Fruit fly (Drosophila melanogaster): Measurements from ENCODE around the gene Adi1.

The Adi1 gene

DNA sequence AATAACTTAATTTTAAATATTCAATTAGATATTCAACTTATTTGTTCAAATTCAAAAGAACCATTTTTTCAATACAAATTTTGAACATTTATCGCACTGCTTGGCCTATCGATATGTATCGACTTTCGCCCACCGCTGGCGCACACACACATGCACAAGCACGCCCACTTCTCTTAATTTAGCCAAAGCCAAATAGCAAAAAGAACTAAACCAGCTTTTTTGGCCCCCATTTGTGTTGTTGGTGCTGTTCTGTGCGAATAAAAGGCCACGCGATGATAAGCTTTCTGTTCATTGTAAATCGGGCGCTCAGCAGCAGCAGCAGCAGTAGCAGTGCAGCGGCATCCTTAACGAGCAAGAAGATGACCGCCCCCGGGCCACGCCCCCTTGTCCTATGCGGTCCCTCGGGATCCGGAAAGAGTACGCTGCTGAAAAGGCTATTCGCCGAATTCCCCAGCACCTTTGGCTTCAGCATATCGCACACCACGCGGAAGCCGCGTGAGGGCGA, 27.8 kb downstream of the Adi1 start, which contains the start of gene CG11811 (continued):
- TF ChIP-seq CG5180 (GFP tag; optimal IDR thresholded peaks at IDR 0.05), result no peak
- no peak for TF ChIP-seq kni (GFP tag; optimal IDR thresholded peaks at IDR 0.05)
- TF ChIP-seq Hr3 (GFP tag; optimal IDR thresholded peaks at IDR 0.05), result no peak
- peak; percentile 89 for TF ChIP-seq Med (GFP tag)
- TF ChIP-seq CG7745 (tag; optimal IDR thresholded peaks at IDR 0.05), result no peak
- no peak for TF ChIP-seq CG2889 (GFP tag; IDR thresholded peaks at IDR 0.05)
- TF ChIP-seq CG6654 (GFP tag; optimal IDR thresholded peaks at IDR 0.05), result no peak
- no peak for TF ChIP-seq dpn (GFP tag; optimal IDR thresholded peaks at IDR 0.05)
- TF ChIP-seq CG17328 (GFP tag; IDR thresholded peaks at IDR 0.05), result no peak
- TF ChIP-seq CG32772 (GFP tag; IDR thresholded peaks at IDR 0.05), result no peak
- TF ChIP-seq CG17802 (tag; optimal IDR thresholded peaks at IDR 0.05), result no peak
- no peak for TF ChIP-seq Poxn (GFP tag; IDR thresholded peaks at IDR 0.05)
- no peak for TF ChIP-seq CG4424 (GFP tag; optimal IDR thresholded peaks at IDR 0.05)
- TF ChIP-seq CG11456 (GFP tag; IDR thresholded peaks at IDR 0.05), result no peak
- TF ChIP-seq sna (GFP tag; IDR thresholded peaks at IDR 0.05; ENCODE audit: partially characterized antibody), result peak; percentile 72
- TF ChIP-seq Hsf (GFP tag; optimal IDR thresholded peaks at IDR 0.05), result no peak
- TF ChIP-seq CG11247 (GFP tag; IDR thresholded peaks at IDR 0.05), result no peak
- peak; percentile 15 for TF ChIP-seq her (GFP tag; optimal IDR thresholded peaks at IDR 0.05)
- no peak for TF ChIP-seq H15 (GFP tag; IDR thresholded peaks at IDR 0.05)
- no peak for TF ChIP-seq NC2β (GFP tag; optimal IDR thresholded peaks at IDR 0.05)
- no peak for TF ChIP-seq CG31441 (GFP tag; IDR thresholded peaks at IDR 0.05)
- TF ChIP-seq Atf3 (GFP tag; optimal IDR thresholded peaks at IDR 0.05), result no peak
- no peak for TF ChIP-seq tio (GFP tag; optimal IDR thresholded peaks at IDR 0.05)
- peak; percentile 76 for TF ChIP-seq knrl (GFP tag; IDR thresholded peaks at IDR 0.05; ENCODE audit: partially characterized antibody)
- TF ChIP-seq CG1792 (GFP tag; optimal IDR thresholded peaks at IDR 0.05), result no peak
- TF ChIP-seq CG3995 (GFP tag; optimal IDR thresholded peaks at IDR 0.05), result no peak
- no peak for TF ChIP-seq wdn (GFP tag; IDR thresholded peaks at IDR 0.05)
- TF ChIP-seq sob (GFP tag; IDR thresholded peaks at IDR 0.05), result no peak
- no peak for TF ChIP-seq CG17568 (GFP tag; optimal IDR thresholded peaks at IDR 0.05)
- no peak for TF ChIP-seq CG11723 (GFP tag; optimal IDR thresholded peaks at IDR 0.05)
- no peak for TF ChIP-seq sc (optimal IDR thresholded peaks at IDR 0.05)
- no peak for TF ChIP-seq sc (GFP tag; optimal IDR thresholded peaks at IDR 0.05)
- TF ChIP-seq rib (GFP tag; IDR thresholded peaks at IDR 0.05), result 0 out of 2 replicates have a peak, but pooled peaks have one; percentile 45
- TF ChIP-seq inv (GFP tag; IDR thresholded peaks at IDR 0.05; ENCODE audit: partially characterized antibody), result peak; percentile 63
- no peak for TF ChIP-seq GATAe (GFP tag; conservative IDR thresholded peaks at IDR 0.05)
- TF ChIP-seq Ptx1 (GFP tag; IDR thresholded peaks at IDR 0.05), result no peak
- TF ChIP-seq CG2712 (tag; optimal IDR thresholded peaks at IDR 0.05), result peak; percentile 7
- no peak for TF ChIP-seq pum (GFP tag; optimal IDR thresholded peaks at IDR 0.05)
- no peak for TF ChIP-seq repo (GFP tag; optimal IDR thresholded peaks at IDR 0.05)
- no peak for TF ChIP-seq CG13296 (GFP tag; optimal IDR thresholded peaks at IDR 0.05)
- 0 out of 2 replicates have a peak, but pooled peaks have one; percentile 6 for TF ChIP-seq Xrp1 (GFP tag; IDR thresholded peaks at IDR 0.05)
- TF ChIP-seq HmgD (GFP tag; optimal IDR thresholded peaks at IDR 0.05), result no peak
- TF ChIP-seq CG2678 (tag; optimal IDR thresholded peaks at IDR 0.05), result no peak
- TF ChIP-seq pan (optimal IDR thresholded peaks at IDR 0.05), result no peak
- no peak for TF ChIP-seq pan (GFP tag; optimal IDR thresholded peaks at IDR 0.05 in 1 of 2, IDR thresholded peaks at IDR 0.05 in 1 of 2)
- no peak for TF ChIP-seq dati (GFP tag; IDR thresholded peaks at IDR 0.05)
- TF ChIP-seq Ada2b (GFP tag; IDR thresholded peaks at IDR 0.05), result no peak
- peak; percentile 93 for TF ChIP-seq stwl (tag; optimal IDR thresholded peaks at IDR 0.05)
- TF ChIP-seq CG9876 (GFP tag; optimal IDR thresholded peaks at IDR 0.05), result no peak
- TF ChIP-seq CG10462 (GFP tag; optimal IDR thresholded peaks at IDR 0.05), result no peak
- TF ChIP-seq Ets97D (GFP tag; optimal IDR thresholded peaks at IDR 0.05), result peak; percentile 19
- no peak for TF ChIP-seq disco-r (GFP tag; optimal IDR thresholded peaks at IDR 0.05)
- no peak for TF ChIP-seq Bdp1 (GFP tag; optimal IDR thresholded peaks at IDR 0.05)
